Fruit fly (Drosophila melanogaster) S2 (cell line): ENCODE results near the gene beat-IIb.

Experiments
- CG8478 ChIP-seq: fragments of >200 bp; optimal IDR thresholded peaks from 2 replicates; lab custom pipeline; 2018
- CTCF ChIP-seq, 2 experiments: fragments of >200 bp; optimal IDR thresholded peaks; 2 replicates each; lab custom pipeline; 2018

- TF ChIP-seq CG8478 (lab: Kevin White, UChicago) (no peak), CTCF (optimal IDR thresholded peaks at IDR 0.05; lab: Kevin White, UChicago) (no peak)
These were observed 41.9 kb downstream of the beat-IIb start, which contains the start of gene CG31262 for dm6 chr3R:17222974-17223373.
